Fruit fly (Drosophila melanogaster) whole organism, adult: ENCODE measurements around the gene CG15760.

Experiments used
- CG11617 ChIP-seq: fragments of 200-800 bp; sonication (Bioruptor generic); optimal IDR thresholded peaks from 2 replicates; lab custom pipeline; 2017; ENCODE audit warnings: mild to moderate bottlenecking, missing biosample characterization, missing genetic modification reagents, missing genetic modification characterization
- CG12768 ChIP-seq: fragments of 200-800 bp; sonication (Bioruptor generic); optimal IDR thresholded peaks from 2 replicates; lab custom pipeline; 2017; ENCODE audit warnings: missing biosample characterization, missing genetic modification characterization, mild to moderate bottlenecking, moderate library complexity, missing genetic modification reagents
- CG14711 ChIP-seq: fragments of 200-800 bp; sonication (Bioruptor generic); optimal IDR thresholded peaks from 2 replicates; lab custom pipeline; 2018; ENCODE audit warnings: missing biosample characterization, mild to moderate bottlenecking, missing genetic modification characterization, moderate library complexity
- CG1620 ChIP-seq: fragments of 200-800 bp; sonication (Bioruptor generic); optimal IDR thresholded peaks from 2 replicates; lab custom pipeline; 2016; ENCODE audit warnings: missing biosample characterization, missing genetic modification characterization
- CG33017 ChIP-seq: fragments of 200-800 bp; sonication (Bioruptor generic); optimal IDR thresholded peaks from 2 replicates; lab custom pipeline; 2018; ENCODE audit warnings: missing biosample characterization, mild to moderate bottlenecking, missing genetic modification characterization, moderate library complexity
- CG5204 ChIP-seq: fragments of 200-800 bp; sonication (Bioruptor generic); optimal IDR thresholded peaks from 2 replicates; lab custom pipeline; 2016; ENCODE audit warnings: missing biosample characterization, missing genetic modification characterization
- CG7045 ChIP-seq: fragments of 200-800 bp; sonication (Bioruptor generic); optimal IDR thresholded peaks from 2 replicates; lab custom pipeline; 2017; ENCODE audit warnings: missing biosample characterization, mild to moderate bottlenecking, missing genetic modification characterization
- CG7101 ChIP-seq: fragments of 200-800 bp; sonication (Bioruptor generic); optimal IDR thresholded peaks from 2 replicates; lab custom pipeline; 2018; ENCODE audit warnings: missing biosample characterization, mild to moderate bottlenecking, missing genetic modification characterization, moderate library complexity
- Clk ChIP-seq: fragments of 200-800 bp; sonication (Bioruptor generic); optimal IDR thresholded peaks from 2 replicates; lab custom pipeline; 2017; ENCODE audit warnings: missing biosample characterization, missing genetic modification characterization
- Crg-1 ChIP-seq: fragments of 200-800 bp; sonication (Bioruptor generic); optimal IDR thresholded peaks from 2 replicates; lab custom pipeline; 2016; ENCODE audit warnings: missing biosample characterization, missing genetic modification characterization
- Hr96 ChIP-seq: fragments of 200-800 bp; sonication (Bioruptor generic); optimal IDR thresholded peaks from 2 replicates; lab custom pipeline; 2016; ENCODE audit warnings: missing biosample characterization, missing genetic modification characterization
- Mnt ChIP-seq: fragments of 200-800 bp; sonication (Bioruptor generic); optimal IDR thresholded peaks from 2 replicates; lab custom pipeline; 2016; ENCODE audit warnings: missing biosample characterization, mild to moderate bottlenecking, missing genetic modification characterization
- bab1 ChIP-seq: fragments of 200-800 bp; sonication (Bioruptor generic); optimal IDR thresholded peaks from 3 replicates; lab custom pipeline; 2019; ENCODE audit warnings: missing biosample characterization, mild to moderate bottlenecking, missing genetic modification characterization, moderate library complexity
- cic ChIP-seq: fragments of 200-800 bp; sonication (Bioruptor generic); optimal IDR thresholded peaks from 2 replicates; lab custom pipeline; 2017; ENCODE audit warnings: missing biosample characterization, mild to moderate bottlenecking, missing genetic modification characterization, moderate library complexity
- cnc ChIP-seq, 2 experiments: fragments of >200 bp; optimal IDR thresholded peaks; 2 replicates each; lab custom pipeline; 2017
- kay ChIP-seq: fragments of 200-800 bp; sonication (Bioruptor generic); peaks from one replicate; lab custom pipeline; 2016; ENCODE audit warnings: missing biosample characterization, missing genetic modification characterization, borderline replicate concordance
- ovo ChIP-seq: fragments of 200-800 bp; sonication (Bioruptor generic); optimal IDR thresholded peaks from 2 replicates; lab custom pipeline; 2016; ENCODE audit warnings: missing biosample characterization, missing genetic modification characterization
- pad ChIP-seq: fragments of 200-800 bp; sonication (Bioruptor generic); optimal IDR thresholded peaks from 3 replicates; lab custom pipeline; 2017; ENCODE audit warnings: missing biosample characterization, missing genetic modification characterization, mild to moderate bottlenecking, moderate library complexity, missing genetic modification reagents
- tj ChIP-seq: fragments of 200-800 bp; sonication (Bioruptor generic); optimal IDR thresholded peaks from 3 replicates; lab custom pipeline; 2017; ENCODE audit warnings: missing biosample characterization, mild to moderate bottlenecking, missing genetic modification characterization, moderate library complexity
- toe ChIP-seq: fragments of 200-800 bp; sonication (Bioruptor generic); optimal IDR thresholded peaks from 2 replicates; lab custom pipeline; 2016; ENCODE audit warnings: missing biosample characterization, missing genetic modification characterization

Gene CG15760

DNA sequence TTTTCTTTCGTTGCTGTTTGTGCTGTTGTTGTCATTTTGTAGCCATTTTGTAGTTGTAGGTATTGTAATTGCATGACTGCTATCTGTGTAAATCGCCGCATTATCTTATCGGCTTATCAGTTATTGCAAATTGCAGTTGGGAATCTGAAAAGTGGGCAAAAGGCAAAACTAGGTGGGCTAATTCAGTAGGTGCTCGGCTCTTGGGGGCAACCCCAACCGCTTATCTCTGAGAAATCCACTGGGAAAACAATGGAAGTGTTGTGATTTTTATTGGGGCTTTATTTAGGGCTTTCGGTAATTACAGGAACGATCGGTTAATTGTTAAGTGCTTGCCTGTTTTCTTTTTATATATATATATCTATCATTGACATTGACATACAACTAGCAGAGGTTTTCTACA is 18.3 kb upstream of the CG15760 start:
- TF ChIP-seq pad (GFP tag; lab: Kevin White, UChicago) = peak; percentile 37
- peak; percentile 6 for TF ChIP-seq Mnt (GFP tag; lab: Kevin White, UChicago)
- peak; percentile 65 for TF ChIP-seq cic (GFP tag; lab: Kevin White, UChicago)
- peak; percentile 46 for TF ChIP-seq CG7101 (tag; lab: Kevin White, UChicago)
- peak; percentile 7 for TF ChIP-seq kay (GFP tag; lab: Kevin White, UChicago)
- TF ChIP-seq CG11617 (GFP tag; lab: Kevin White, UChicago) = no peak
- TF ChIP-seq ovo = no peak
- TF ChIP-seq CG14711 (tag; lab: Kevin White, UChicago) = peak; percentile 4
- TF ChIP-seq CG33017 (tag; lab: Kevin White, UChicago) = no peak
- TF ChIP-seq tj (GFP tag; lab: Kevin White, UChicago) = peak; percentile 4

DNA sequence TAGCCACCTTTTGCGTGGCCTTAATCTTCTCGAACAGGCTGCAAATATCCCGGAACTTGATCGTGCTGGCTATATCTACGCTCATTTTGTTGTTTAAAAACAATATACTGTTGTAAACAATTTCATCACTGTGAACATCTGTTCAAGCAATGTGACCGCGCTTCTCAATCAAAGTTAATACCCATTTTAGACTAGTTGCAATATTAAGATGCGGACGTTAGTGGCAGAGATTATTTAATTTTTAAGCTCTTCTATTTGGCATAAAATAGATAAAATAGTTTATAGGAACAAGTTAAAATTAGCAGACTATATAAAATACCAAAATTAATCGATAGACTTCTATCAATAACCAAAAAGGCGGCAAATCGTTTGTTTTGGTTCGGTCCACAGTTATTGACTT is 1.8 kb upstream of the CG15760 start, which contains the start of the genes DNAlig4 and CG11164:
TSS of gene DNAlig4 (minus strand) at position 156 of the 400 bp plus-strand sequence.
TSS of gene CG11164 (plus strand) at position 359 of the 400 bp plus-strand sequence.
- TF ChIP-seq kay (GFP tag; lab: Kevin White, UChicago) (peak; percentile 46), toe (no peak)

DNA sequence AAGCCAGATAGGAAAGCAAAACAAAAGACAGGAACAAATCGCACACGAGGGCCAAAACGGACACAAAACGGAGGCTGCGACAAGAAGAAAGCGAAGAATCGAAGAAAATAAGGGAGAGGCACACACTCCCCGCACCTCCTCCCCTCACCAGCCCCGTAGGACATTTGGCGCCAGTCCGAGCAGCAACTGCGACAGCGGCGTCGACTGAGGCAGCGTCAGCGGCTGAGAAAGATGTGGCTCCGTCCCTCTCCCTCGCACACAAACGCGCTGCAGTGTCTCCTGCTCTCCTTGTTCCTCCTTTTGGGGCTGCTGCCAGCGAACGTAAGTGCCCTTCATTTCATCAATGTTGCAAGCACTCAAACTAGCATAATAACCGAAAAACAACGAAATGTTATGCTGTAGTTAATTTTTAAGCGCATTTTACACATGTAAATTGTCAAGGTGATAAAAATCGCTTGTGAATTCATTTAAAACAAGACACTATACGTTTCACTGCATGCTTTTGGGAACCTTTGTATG is 889 bp downstream of the CG15760 start:
- TF ChIP-seq cnc (optimal IDR thresholded peaks at IDR 0.05; lab: Kevin White, UChicago) (no peak), CG14711 (tag; lab: Kevin White, UChicago) (no peak), Clk (no peak), CG11617 (GFP tag; lab: Kevin White, UChicago) (no peak)

DNA sequence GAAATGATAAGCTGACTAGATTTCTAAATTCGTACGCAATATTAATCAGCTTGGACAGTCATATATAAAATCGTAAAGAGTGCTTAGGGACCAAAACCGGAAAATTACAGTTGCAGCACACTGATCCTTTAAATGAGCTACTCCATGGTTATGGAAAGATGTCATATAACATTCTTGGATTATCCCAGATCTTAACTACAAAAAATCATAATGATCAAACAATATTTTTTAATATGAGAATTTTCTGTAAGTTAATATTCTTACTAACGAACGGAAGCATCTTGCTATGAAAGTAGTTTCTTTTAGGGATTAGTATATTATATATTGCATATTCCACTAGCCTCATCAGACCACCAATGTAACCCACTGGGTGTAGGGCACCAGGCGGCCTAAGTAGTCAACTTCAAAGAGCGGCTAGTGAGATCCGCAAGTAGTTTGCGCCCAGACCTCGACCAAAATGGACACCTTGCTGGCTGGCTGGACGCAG is 7.0 kb downstream of the CG15760 start, which contains the start of gene CG11162:
TSS of gene CG11162 (plus strand) at position 437 of the 487 bp plus-strand sequence.
- no peak for TF ChIP-seq Hr96 (GFP tag; lab: Kevin White, UChicago)
- no peak for TF ChIP-seq CG12768 (GFP tag; lab: Kevin White, UChicago)
- no peak for TF ChIP-seq kay (GFP tag; lab: Kevin White, UChicago)
- no peak for TF ChIP-seq tj (GFP tag; lab: Kevin White, UChicago)
- TF ChIP-seq CG7045 (GFP tag; lab: Kevin White, UChicago) = no peak
- peak; percentile 8 for TF ChIP-seq CG11617 (GFP tag; lab: Kevin White, UChicago)
- TF ChIP-seq pad (GFP tag; lab: Kevin White, UChicago) = peak; percentile 19
- TF ChIP-seq CG14711 (tag; lab: Kevin White, UChicago) = peak; percentile 27
- no peak for TF ChIP-seq CG1620 (GFP tag; lab: Kevin White, UChicago)
- peak; percentile 53 for TF ChIP-seq CG7101 (tag; lab: Kevin White, UChicago)

DNA sequence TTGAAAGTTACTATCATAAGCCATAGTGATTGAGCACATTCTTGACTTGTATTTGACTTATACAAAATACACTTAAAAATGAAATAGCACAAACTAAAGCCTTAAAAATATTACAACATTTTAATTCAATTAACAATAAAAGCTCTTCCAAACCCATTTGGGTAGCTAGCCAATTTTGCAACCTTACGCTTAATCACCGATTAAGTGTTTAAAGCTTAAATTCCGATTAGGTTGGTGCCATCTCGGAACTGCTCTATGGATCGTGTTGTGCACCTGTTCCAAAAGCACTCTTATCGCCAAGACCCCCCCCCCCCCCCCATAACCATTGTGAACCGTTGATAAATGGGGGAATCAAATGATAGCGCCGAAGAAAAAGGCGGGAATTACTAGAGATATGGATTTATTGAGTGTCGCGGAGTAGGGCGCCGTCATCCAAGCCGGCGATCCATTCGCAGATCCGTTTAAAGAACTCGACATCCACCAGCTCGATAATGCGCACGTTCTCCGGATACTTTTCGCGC is 8.5 kb downstream of the CG15760 start:
- TF ChIP-seq CG1620 (GFP tag; lab: Kevin White, UChicago) (no peak), CG11617 (GFP tag; lab: Kevin White, UChicago) (no peak), Crg-1 (GFP tag; lab: Kevin White, UChicago) (no peak), pad (GFP tag; lab: Kevin White, UChicago) (no peak), cic (GFP tag; lab: Kevin White, UChicago) (peak; percentile 16), tj (GFP tag; lab: Kevin White, UChicago) (no peak), Hr96 (GFP tag; lab: Kevin White, UChicago) (no peak), Mnt (GFP tag; lab: Kevin White, UChicago) (peak; percentile 49), kay (GFP tag; lab: Kevin White, UChicago) (no peak)

DNA sequence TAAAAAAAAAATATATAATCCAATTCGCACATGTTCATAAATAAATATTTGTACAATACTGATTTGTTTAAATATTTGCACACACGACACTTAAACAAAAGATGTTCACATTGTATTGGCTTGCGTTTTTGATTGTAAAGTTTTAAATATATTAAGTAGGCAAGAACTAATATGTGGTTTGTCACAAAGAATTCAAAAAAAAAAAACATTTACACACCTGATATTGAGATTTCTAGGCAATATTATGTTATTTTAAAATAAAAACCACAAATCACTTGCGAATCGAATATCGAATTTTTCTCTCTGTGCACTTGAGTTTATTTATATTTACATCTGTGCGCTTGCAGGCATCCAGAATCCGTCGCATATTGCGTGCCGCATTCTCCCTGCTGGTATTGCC is 10.1 kb downstream of the CG15760 start:
- TF ChIP-seq cic (GFP tag; lab: Kevin White, UChicago) (no peak), Crg-1 (GFP tag; lab: Kevin White, UChicago) (no peak), Hr96 (GFP tag; lab: Kevin White, UChicago) (no peak), CG11617 (GFP tag; lab: Kevin White, UChicago) (peak; percentile 63), cnc (optimal IDR thresholded peaks at IDR 0.05; lab: Kevin White, UChicago) (no peak), Clk (no peak), CG12768 (GFP tag; lab: Kevin White, UChicago) (no peak), bab1 (GFP tag; lab: Kevin White, UChicago) (no peak), Mnt (GFP tag; lab: Kevin White, UChicago) (no peak), CG33017 (tag; lab: Kevin White, UChicago) (peak; percentile 56), ovo (no peak), kay (GFP tag; lab: Kevin White, UChicago) (peak; percentile 91), pad (GFP tag; lab: Kevin White, UChicago) (no peak), tj (GFP tag; lab: Kevin White, UChicago) (peak; percentile 11), toe (peak; percentile 30), CG14711 (tag; lab: Kevin White, UChicago) (peak; percentile 61), CG5204 (GFP tag; lab: Kevin White, UChicago) (peak; percentile 25), CG1620 (GFP tag; lab: Kevin White, UChicago) (no peak), CG7045 (GFP tag; lab: Kevin White, UChicago) (peak; percentile 11), CG7101 (tag; lab: Kevin White, UChicago) (peak; percentile 66)
